Worm (Caenorhabditis elegans): ENCODE results near the gene F13H6.5.

ce11 chrV:6364806-6365205, 9.9 kb downstream of the F13H6.5 start:
- TF ChIP-seq flt-1 (GFP tag; IDR thresholded peaks at IDR 0.05), result no peak
- TF ChIP-seq ztf-23 (GFP tag; IDR thresholded peaks at IDR 0.05), result no peak
- TF ChIP-seq T22C8.4 (GFP tag; IDR thresholded peaks at IDR 0.05), result no peak
- no peak for TF ChIP-seq klf-2 (GFP tag; conservative IDR thresholded peaks at IDR 0.05)
- TF ChIP-seq tab-1 (GFP tag; IDR thresholded peaks at IDR 0.05), result no peak
- no peak for TF ChIP-seq ref-1 (GFP tag; conservative IDR thresholded peaks at IDR 0.05)
- TF ChIP-seq ztf-29 (GFP tag; IDR thresholded peaks at IDR 0.05), result no peak
